Worm (Caenorhabditis elegans): ENCODE results near the gene C37C3.12.

ce11 chrV:7806629-7807028 is 32.8 kb downstream of the C37C3.12 start:
- TF ChIP-seq W03F9.2 (tag; optimal IDR thresholded peaks at IDR 0.05) (no peak), him-1 (tag; optimal IDR thresholded peaks at IDR 0.05) (no peak)
